Worm (Caenorhabditis elegans): ENCODE data around the gene C40A11.7.

The C40A11.7 gene

ce11 chrII:2150485-2150985 lies at the start of gene C40A11.7, which contains the start of gene C40A11.8:
C40A11.7 (minus strand) TSS chrII:2150585.
C40A11.8 (minus strand) TSS chrII:2150935.
- TF ChIP-seq fkh-10 (GFP tag; optimal IDR thresholded peaks at IDR 0.05) (no peak), pha-4 (tag; optimal IDR thresholded peaks at IDR 0.05) (no peak), nhr-11 (tag; optimal IDR thresholded peaks at IDR 0.05) (no peak), nhr-77 (tag; optimal IDR thresholded peaks at IDR 0.05) (no peak), ceh-16 (tag; optimal IDR thresholded peaks at IDR 0.05) (no peak), nhr-23 (tag; optimal IDR thresholded peaks at IDR 0.05) (no peak), lin-39 (tag; optimal IDR thresholded peaks at IDR 0.05) (no peak), fos-1 (tag; optimal IDR thresholded peaks at IDR 0.05) (no peak), mdl-1 (tag; optimal IDR thresholded peaks at IDR 0.05) (no peak), nhr-237 (tag; optimal IDR thresholded peaks at IDR 0.05) (no peak), ztf-4 (tag; optimal IDR thresholded peaks at IDR 0.05) (no peak), egl-5 (tag; optimal IDR thresholded peaks at IDR 0.05) (no peak), elt-1 (tag; optimal IDR thresholded peaks at IDR 0.05) (no peak), lin-15B (tag; optimal IDR thresholded peaks at IDR 0.05) (no peak), mml-1 (tag; optimal IDR thresholded peaks at IDR 0.05) (no peak), egl-27 (tag; optimal IDR thresholded peaks at IDR 0.05) (no peak), nfya-1 (tag; optimal IDR thresholded peaks at IDR 0.05; ENCODE audit: insufficient read depth) (no peak), aly-2 (tag; optimal IDR thresholded peaks at IDR 0.05) (no peak), tbx-2 (tag; optimal IDR thresholded peaks at IDR 0.05) (no peak), hmg-11 (tag; optimal IDR thresholded peaks at IDR 0.05) (no peak)

- TF ChIP-seq lin-39 (tag; optimal IDR thresholded peaks at IDR 0.05) (peak; percentile 34), fkh-10 (GFP tag; optimal IDR thresholded peaks at IDR 0.05) (peak; percentile 13), tbx-2 (tag; optimal IDR thresholded peaks at IDR 0.05) (no peak), jun-1 (tag; optimal IDR thresholded peaks at IDR 0.05) (no peak), nhr-77 (tag; optimal IDR thresholded peaks at IDR 0.05) (no peak), nfya-1 (tag; optimal IDR thresholded peaks at IDR 0.05; ENCODE audit: insufficient read depth) (peak; percentile 12), ceh-16 (tag; optimal IDR thresholded peaks at IDR 0.05) (no peak), lin-15B (tag; optimal IDR thresholded peaks at IDR 0.05) (no peak), aly-2 (tag; optimal IDR thresholded peaks at IDR 0.05) (no peak), ZK546.5 (tag; optimal IDR thresholded peaks at IDR 0.05) (no peak), fos-1 (tag; optimal IDR thresholded peaks at IDR 0.05) (no peak), egl-5 (tag; optimal IDR thresholded peaks at IDR 0.05) (no peak), nhr-23 (tag; optimal IDR thresholded peaks at IDR 0.05) (no peak), fkh-2 (tag; optimal IDR thresholded peaks at IDR 0.05) (no peak), pha-4 (tag; optimal IDR thresholded peaks at IDR 0.05) (no peak), nhr-28 (tag; optimal IDR thresholded peaks at IDR 0.05) (no peak), hmg-11 (tag; optimal IDR thresholded peaks at IDR 0.05) (peak; percentile 18), sea-2 (GFP tag; optimal IDR thresholded peaks at IDR 0.05) (no peak), nhr-43 (tag; optimal IDR thresholded peaks at IDR 0.05; ENCODE audit: poor library complexity, severe bottlenecking) (no peak)
Measured at ce11 chrII:2197555-2198288, 47.3 kb upstream of the C40A11.7 start, which contains the start of gene C33C12.1. C33C12.1 (plus strand) TSS chrII:2198238.

- no peak for TF ChIP-seq fos-1 (tag; optimal IDR thresholded peaks at IDR 0.05)
- no peak for TF ChIP-seq ZK546.5 (tag; optimal IDR thresholded peaks at IDR 0.05)
- peak; percentile 16 for TF ChIP-seq pha-4 (tag; optimal IDR thresholded peaks at IDR 0.05)
- TF ChIP-seq nhr-237 (tag; optimal IDR thresholded peaks at IDR 0.05): no peak
Measured at ce11 chrII:2196742-2197141, 46.4 kb upstream of the C40A11.7 start.

- TF ChIP-seq fos-1 (tag; optimal IDR thresholded peaks at IDR 0.05) (no peak), lin-39 (tag; optimal IDR thresholded peaks at IDR 0.05) (peak; percentile 18), elt-2 (tag; optimal IDR thresholded peaks at IDR 0.05) (peak; percentile 35), unc-62 (GFP tag; optimal IDR thresholded peaks at IDR 0.05) (no peak), nfya-1 (tag; optimal IDR thresholded peaks at IDR 0.05; ENCODE audit: insufficient read depth) (peak; percentile 67), fkh-10 (GFP tag; optimal IDR thresholded peaks at IDR 0.05) (peak; percentile 34), lin-15B (tag; optimal IDR thresholded peaks at IDR 0.05) (peak; percentile 25), tbx-2 (tag; optimal IDR thresholded peaks at IDR 0.05) (no peak), snpc-4 (tag; optimal IDR thresholded peaks at IDR 0.05) (peak; percentile 40), ztf-11 (tag; optimal IDR thresholded peaks at IDR 0.05) (no peak), pqm-1 (tag; optimal IDR thresholded peaks at IDR 0.05) (peak; percentile 15), fkh-2 (tag; optimal IDR thresholded peaks at IDR 0.05) (no peak), hmg-11 (tag; optimal IDR thresholded peaks at IDR 0.05) (peak; percentile 58), jun-1 (tag; optimal IDR thresholded peaks at IDR 0.05) (peak; percentile 36), pha-4 (tag; optimal IDR thresholded peaks at IDR 0.05) (peak; percentile 95)
Measured at ce11 chrII:2195541-2195940, 45.2 kb upstream of the C40A11.7 start.

Measured in whole organism, L3 larva.